Fruit fly (Drosophila melanogaster): ENCODE measurements around the gene CG16700.

CG16700 gene

dm6 chrX:17091062-17091904 is at the start of gene CG16700, which contains the start of gene CG4991 (continued):
- TF ChIP-seq CG12942 (GFP tag; optimal IDR thresholded peaks at IDR 0.05) (peak; percentile 48), sim (GFP tag; IDR thresholded peaks at IDR 0.05) (0 out of 2 replicates have a peak, but pooled peaks have one; percentile 6), Oaz (GFP tag; IDR thresholded peaks at IDR 0.05) (peak; percentile 43; the same call in 1 of the 2 replicates), CG12155 (GFP tag; optimal IDR thresholded peaks at IDR 0.05) (peak; percentile 66), CkIIα-i1 (GFP tag; IDR thresholded peaks at IDR 0.05) (no peak), Doc2 (GFP tag; IDR thresholded peaks at IDR 0.05) (no peak), stwl (tag; optimal IDR thresholded peaks at IDR 0.05) (no peak), CG13123 (GFP tag; optimal IDR thresholded peaks at IDR 0.05) (peak; percentile 38), CG6654 (GFP tag; optimal IDR thresholded peaks at IDR 0.05) (peak; percentile 41), CG6272 (GFP tag; IDR thresholded peaks at IDR 0.05) (peak; percentile 32; the same call in 1 of the 2 replicates), gt (GFP tag; IDR thresholded peaks at IDR 0.05) (no peak; the same call in 1 of the 2 replicates), CG10543 (GFP tag; optimal IDR thresholded peaks at IDR 0.05) (peak; percentile 78), CG7556 (GFP tag; optimal IDR thresholded peaks at IDR 0.05) (peak; percentile 93), Taf1 (GFP tag; IDR thresholded peaks at IDR 0.05) (peak; percentile 39; the same call in 1 of the 2 replicates), lmd (GFP tag; IDR thresholded peaks at IDR 0.05) (peak; percentile 85), CG9727 (GFP tag; optimal IDR thresholded peaks at IDR 0.05) (peak; percentile 94), fd64A (GFP tag; optimal IDR thresholded peaks at IDR 0.05) (no peak), kah (GFP tag; optimal IDR thresholded peaks at IDR 0.05) (peak; percentile 98), CG14965 (GFP tag; optimal IDR thresholded peaks at IDR 0.05; ENCODE audit: borderline replicate concordance) (no peak), CG14441 (GFP tag; IDR thresholded peaks at IDR 0.05) (peak; percentile 67), gcm (GFP tag; optimal IDR thresholded peaks at IDR 0.05) (peak; percentile 64), Ets65A (GFP tag) (no peak), twi (tag; optimal IDR thresholded peaks at IDR 0.05) (peak; percentile 69), ftz-f1 (GFP tag; optimal IDR thresholded peaks at IDR 0.05) (no peak), bcd (GFP tag; optimal IDR thresholded peaks at IDR 0.05) (peak; percentile 85), Hand (GFP tag; optimal IDR thresholded peaks at IDR 0.05) (peak; percentile 67), Gsc (GFP tag; IDR thresholded peaks at IDR 0.05) (no peak), NC2α (GFP tag; optimal IDR thresholded peaks at IDR 0.05) (no peak), aop (GFP tag; IDR thresholded peaks at IDR 0.05) (no peak), CG4707 (GFP tag; optimal IDR thresholded peaks at IDR 0.05) (no peak), abd-A (tag; optimal IDR thresholded peaks at IDR 0.05) (no peak), CG2678 (tag; optimal IDR thresholded peaks at IDR 0.05) (peak; percentile 94), sens (GFP tag) (peak; percentile 86), chif (GFP tag; optimal IDR thresholded peaks at IDR 0.05) (peak in 1 of 2 experiments; percentile 20), CG2120 (GFP tag; optimal IDR thresholded peaks at IDR 0.05) (peak; percentile 63), CG11504 (tag; optimal IDR thresholded peaks at IDR 0.05) (peak; percentile 90), dati (GFP tag; IDR thresholded peaks at IDR 0.05) (no peak), klu (GFP tag; IDR thresholded peaks at IDR 0.05) (peak; percentile 70), CG34376 (GFP tag; optimal IDR thresholded peaks at IDR 0.05) (no peak), dysf (GFP tag; IDR thresholded peaks at IDR 0.05) (peak; percentile 85), inv (GFP tag; IDR thresholded peaks at IDR 0.05; ENCODE audit: partially characterized antibody) (no peak), gro (GFP tag; optimal IDR thresholded peaks at IDR 0.05) (no peak), Poxn (GFP tag; IDR thresholded peaks at IDR 0.05) (no peak), gfzf (GFP tag; optimal IDR thresholded peaks at IDR 0.05) (no peak), Sry-β (GFP tag; optimal IDR thresholded peaks at IDR 0.05) (peak; percentile 17), MBD-R2 (GFP tag; IDR thresholded peaks at IDR 0.05) (peak; percentile 24; the same call in 1 of the 2 replicates), CG15073 (GFP tag; optimal IDR thresholded peaks at IDR 0.05) (no peak)
